Worm (Caenorhabditis elegans) whole organism, late embryonic: ENCODE data around the gene B0410.1.

ENCODE experiments used
- ceh-18 ChIP-seq: sonication (generic microtip); optimal IDR thresholded peaks from 2 replicates; lab custom pipeline; 2016; ENCODE audit warnings: missing genetic modification characterization, missing compliant biosample characterization
- ttx-3 ChIP-seq: sonication (generic microtip); optimal IDR thresholded peaks from 2 replicates; lab custom pipeline; 2016; ENCODE audit warnings: missing genetic modification reagents, missing genetic modification characterization, missing compliant biosample characterization

- no peak for TF ChIP-seq ceh-18 (tag; lab: Kevin White, UChicago)
- no peak for TF ChIP-seq ttx-3
Observed at ce11 chrX:2940572-2940971, 46.2 kb downstream of the B0410.1 start, which contains the start of gene pfk-1.1.
